Fruit fly (Drosophila melanogaster): Measurements from ENCODE around the gene CG18088.

The CG18088 gene

dm6 chr2L:8967235-8967634 lies at the start of gene CG18088:
Gene CG18088 (plus strand): TSS chr2L:8967535.
- TF ChIP-seq Snoo (tag; optimal IDR thresholded peaks at IDR 0.05) (no peak), Pif1B (GFP tag; optimal IDR thresholded peaks at IDR 0.05) (no peak)

DNA sequence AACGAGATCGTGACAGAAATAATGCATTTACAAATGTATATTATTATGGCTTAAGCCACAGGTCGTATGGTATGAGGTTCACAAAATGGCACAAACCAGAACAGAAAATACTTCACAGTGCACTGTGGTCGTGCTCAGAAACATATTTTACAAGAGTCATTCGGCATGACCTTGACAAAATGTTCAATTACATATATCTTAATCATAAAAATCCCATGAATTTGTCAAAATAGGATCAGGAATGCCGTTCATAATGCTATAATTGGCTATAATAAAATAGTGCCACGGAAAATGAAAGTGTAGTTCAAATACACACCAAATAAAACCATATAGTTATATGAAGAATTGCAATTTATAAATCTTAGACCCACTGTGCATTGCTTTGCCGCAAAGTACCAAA lies 47.7 kb upstream of the CG18088 start:
- TF ChIP-seq CG13204 (GFP tag; optimal IDR thresholded peaks at IDR 0.05) (no peak), Pif1A (GFP tag; optimal IDR thresholded peaks at IDR 0.05) (peak; percentile 18), CG15710 (tag; optimal IDR thresholded peaks at IDR 0.05) (peak; percentile 69), CG4496 (GFP tag; IDR thresholded peaks at IDR 0.05) (no peak), CG34367 (tag; optimal IDR thresholded peaks at IDR 0.05) (peak; percentile 69), CG8159 (tag; optimal IDR thresholded peaks at IDR 0.05) (peak; percentile 82), D1 (tag; optimal IDR thresholded peaks at IDR 0.05) (peak; percentile 55), CG12605 (GFP tag; IDR thresholded peaks at IDR 0.05) (no peak), CG32121 (GFP tag; IDR thresholded peaks at IDR 0.05) (peak; percentile 21; the same call in 1 of the 2 replicates), CG8301 (tag; optimal IDR thresholded peaks at IDR 0.05) (peak; percentile 82), Ets98B (GFP tag; IDR thresholded peaks at IDR 0.05) (peak; percentile 25; the same call in 1 of the 2 replicates), CG9948 (tag; optimal IDR thresholded peaks at IDR 0.05) (peak; percentile 71), CG17806 (tag; optimal IDR thresholded peaks at IDR 0.05) (peak; percentile 74), gl (tag; optimal IDR thresholded peaks at IDR 0.05) (peak; percentile 24), CG14655 (GFP tag; optimal IDR thresholded peaks at IDR 0.05) (peak; percentile 81), Snoo (tag; optimal IDR thresholded peaks at IDR 0.05) (no peak), Pif1B (GFP tag; optimal IDR thresholded peaks at IDR 0.05) (peak; percentile 61)

DNA sequence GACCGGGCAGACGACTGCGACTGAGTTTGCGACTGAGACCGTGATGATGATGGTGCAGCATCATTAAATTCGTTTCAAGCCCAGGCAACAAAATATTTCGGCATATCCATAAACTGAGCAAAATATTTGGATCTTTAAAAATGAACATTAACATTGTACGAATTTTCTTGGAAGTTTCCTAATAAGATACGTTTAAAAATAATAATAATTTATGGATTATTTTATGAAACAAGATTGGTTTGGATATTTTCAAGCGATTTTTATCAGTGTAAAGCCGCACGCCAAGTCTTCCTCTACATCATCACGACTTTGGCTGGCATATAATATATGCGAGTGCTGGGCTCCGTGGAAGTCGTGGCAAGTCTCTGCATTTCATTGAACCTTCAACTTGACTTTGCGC lies 47.0 kb upstream of the CG18088 start:
- TF ChIP-seq Pif1A (GFP tag; optimal IDR thresholded peaks at IDR 0.05) (peak; percentile 33), gl (tag; optimal IDR thresholded peaks at IDR 0.05) (peak; percentile 63), CG17806 (tag; optimal IDR thresholded peaks at IDR 0.05) (peak; percentile 83), CG9948 (tag; optimal IDR thresholded peaks at IDR 0.05) (peak; percentile 83), Snoo (tag; optimal IDR thresholded peaks at IDR 0.05) (no peak), CG12605 (GFP tag; IDR thresholded peaks at IDR 0.05) (peak; percentile 60), D1 (tag; optimal IDR thresholded peaks at IDR 0.05) (peak; percentile 41), CG34367 (tag; optimal IDR thresholded peaks at IDR 0.05) (peak; percentile 78), fd96Ca (GFP tag; IDR thresholded peaks at IDR 0.05) (0 out of 3 replicates have a peak, but pooled peaks have one; percentile 34), Pif1B (GFP tag; optimal IDR thresholded peaks at IDR 0.05) (peak; percentile 84), CG13204 (GFP tag; optimal IDR thresholded peaks at IDR 0.05) (peak; percentile 33), CG8159 (tag; optimal IDR thresholded peaks at IDR 0.05) (peak; percentile 82), CG8301 (tag; optimal IDR thresholded peaks at IDR 0.05) (peak; percentile 78), CG15710 (tag; optimal IDR thresholded peaks at IDR 0.05) (peak; percentile 76), CG32121 (GFP tag; IDR thresholded peaks at IDR 0.05) (peak; percentile 62; the same call in 1 of the 2 replicates), CG4496 (GFP tag; IDR thresholded peaks at IDR 0.05) (peak; percentile 75), EcR (GFP tag; optimal IDR thresholded peaks at IDR 0.05) (peak; percentile 51), Ets98B (GFP tag; IDR thresholded peaks at IDR 0.05) (peak; percentile 68), CG14655 (GFP tag; optimal IDR thresholded peaks at IDR 0.05) (peak; percentile 75), rn (GFP tag; IDR thresholded peaks at IDR 0.05) (peak; percentile 45; the same call in 1 of the 2 replicates), CG10348 (GFP tag; IDR thresholded peaks at IDR 0.05) (no peak)

- TF ChIP-seq Ets98B (GFP tag; IDR thresholded peaks at IDR 0.05) (peak; percentile 24; the same call in 1 of the 2 replicates), CG32121 (GFP tag; IDR thresholded peaks at IDR 0.05) (peak; percentile 30; the same call in 1 of the 2 replicates), CG8301 (tag; optimal IDR thresholded peaks at IDR 0.05) (no peak), Pif1B (GFP tag; optimal IDR thresholded peaks at IDR 0.05) (no peak), CG4496 (GFP tag; IDR thresholded peaks at IDR 0.05) (peak; percentile 46; the same call in 1 of the 3 replicates), CG34367 (tag; optimal IDR thresholded peaks at IDR 0.05) (no peak), CG8159 (tag; optimal IDR thresholded peaks at IDR 0.05) (peak; percentile 1)
Measured at dm6 chr2L:8921934-8922333, 45.4 kb upstream of the CG18088 start.

DNA sequence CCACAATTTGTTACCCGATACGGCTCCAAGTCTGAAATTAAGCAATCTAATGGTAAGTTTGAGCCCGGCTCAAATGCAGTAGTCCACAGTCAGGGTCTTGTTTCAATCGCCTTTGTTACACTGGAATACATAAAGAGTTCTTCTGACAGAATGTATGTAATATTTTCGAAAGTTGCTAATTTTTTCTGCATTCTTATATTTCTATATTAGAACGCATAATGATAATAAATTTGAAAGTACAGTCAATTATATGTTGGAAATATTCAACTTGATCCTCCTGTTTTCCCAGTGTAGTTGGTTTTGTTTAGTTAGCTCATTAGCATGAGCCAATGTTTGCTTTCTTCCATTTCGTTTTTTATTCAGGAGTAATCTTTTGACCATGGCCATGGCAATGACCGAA lies 43.9 kb upstream of the CG18088 start:
- TF ChIP-seq fd96Ca (GFP tag; IDR thresholded peaks at IDR 0.05) = no peak
- TF ChIP-seq CG4496 (GFP tag; IDR thresholded peaks at IDR 0.05) = peak; percentile 50; the same call in 2 of the 3 replicates
- peak; percentile 60 for TF ChIP-seq CG8301 (tag; optimal IDR thresholded peaks at IDR 0.05)

dm6 chr2L:8931176-8931575 lies 36.2 kb upstream of the CG18088 start:
- no peak for TF ChIP-seq D1 (tag; optimal IDR thresholded peaks at IDR 0.05)
- TF ChIP-seq Pif1B (GFP tag; optimal IDR thresholded peaks at IDR 0.05) = no peak
- TF ChIP-seq Snoo (tag; optimal IDR thresholded peaks at IDR 0.05) = no peak
- no peak for TF ChIP-seq Pif1A (GFP tag; optimal IDR thresholded peaks at IDR 0.05)
- no peak for TF ChIP-seq CG32121 (GFP tag; IDR thresholded peaks at IDR 0.05)
- no peak for TF ChIP-seq Ets98B (GFP tag; IDR thresholded peaks at IDR 0.05)
- TF ChIP-seq CG8301 (tag; optimal IDR thresholded peaks at IDR 0.05) = no peak
- no peak for TF ChIP-seq CG17806 (tag; optimal IDR thresholded peaks at IDR 0.05)
- TF ChIP-seq CG4496 (GFP tag; IDR thresholded peaks at IDR 0.05) = no peak
- no peak for TF ChIP-seq gl (tag; optimal IDR thresholded peaks at IDR 0.05)
- no peak for TF ChIP-seq CG34367 (tag; optimal IDR thresholded peaks at IDR 0.05)
- no peak for TF ChIP-seq CG12605 (GFP tag; IDR thresholded peaks at IDR 0.05)
- TF ChIP-seq EcR (GFP tag; optimal IDR thresholded peaks at IDR 0.05) = no peak
- no peak for TF ChIP-seq CG8159 (tag; optimal IDR thresholded peaks at IDR 0.05)
- TF ChIP-seq CG10348 (GFP tag; IDR thresholded peaks at IDR 0.05) = no peak
